Worm (Caenorhabditis elegans): ENCODE data around the gene msp-10.

The msp-10 gene

DNA sequence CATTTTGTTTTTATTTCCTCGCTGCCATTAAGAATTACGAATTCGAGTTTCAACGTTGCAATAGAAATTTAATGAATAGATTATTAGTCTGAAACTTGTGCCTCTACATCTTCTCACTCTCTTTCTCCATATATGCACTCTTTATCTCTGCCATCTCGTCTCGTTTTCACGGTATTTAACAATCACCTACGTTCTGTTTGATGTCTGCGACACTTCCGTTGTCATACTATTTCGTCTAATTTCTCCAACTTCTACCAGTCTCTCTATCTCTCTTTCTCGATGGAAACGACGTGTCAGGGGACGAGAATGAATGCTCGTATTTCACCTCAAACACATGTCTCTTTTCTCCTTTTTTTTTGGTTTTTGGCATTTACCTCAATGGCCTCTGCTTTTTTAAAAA lies 36.4 kb downstream of the msp-10 start (continued):
- TF ChIP-seq nhr-20 (tag; optimal IDR thresholded peaks at IDR 0.05) (peak; percentile 78), nhr-19 (GFP tag; conservative IDR thresholded peaks at IDR 0.05) (peak; percentile 27), swsn-7 (tag; optimal IDR thresholded peaks at IDR 0.05) (peak; percentile 39)

DNA sequence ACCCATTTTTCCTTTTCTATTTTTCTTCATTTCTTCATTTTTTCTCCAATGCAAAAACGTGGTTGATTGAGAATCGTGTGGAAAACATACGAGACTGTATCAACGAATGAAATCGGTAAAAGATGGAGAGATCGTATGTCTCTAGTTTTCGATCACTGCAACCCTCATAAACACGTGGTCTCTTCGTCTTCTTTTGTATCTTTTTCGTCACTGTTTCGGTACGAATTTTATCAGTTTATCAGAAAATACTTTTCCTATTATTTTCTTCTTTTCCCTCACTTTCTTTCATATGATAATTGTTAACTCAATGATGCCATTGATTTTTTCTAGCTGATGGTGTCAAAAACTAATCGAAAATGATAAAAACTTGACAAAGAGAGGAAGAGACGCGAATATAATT lies 38.2 kb downstream of the msp-10 start:
- TF ChIP-seq C04F5.9 (tag; optimal IDR thresholded peaks at IDR 0.05) (no peak), C16A3.4 (tag; optimal IDR thresholded peaks at IDR 0.05) (peak; percentile 45), lin-14 (GFP tag; optimal IDR thresholded peaks at IDR 0.05) (peak; percentile 79), egl-13 (tag; optimal IDR thresholded peaks at IDR 0.05) (no peak), alr-1 (tag; optimal IDR thresholded peaks at IDR 0.05; ENCODE audit: borderline replicate concordance) (no peak), lsy-2 (tag; optimal IDR thresholded peaks at IDR 0.05) (peak in 1 of 2 experiments; percentile 10), snpc-4 (tag; optimal IDR thresholded peaks at IDR 0.05) (no peak), snu-23 (GFP tag; optimal IDR thresholded peaks at IDR 0.05) (peak; percentile 61), ets-5 (GFP tag; IDR thresholded peaks at IDR 0.05) (no peak), tbx-2 (tag; optimal IDR thresholded peaks at IDR 0.05) (peak; percentile 31), ceh-82 (tag; optimal IDR thresholded peaks at IDR 0.05) (no peak), nhr-47 (tag; optimal IDR thresholded peaks at IDR 0.05) (peak; percentile 3), elt-3 (tag; optimal IDR thresholded peaks at IDR 0.05) (peak in 4 of 6 experiments; percentile 26 to 81 (median 74)), ceh-88 (GFP tag; IDR thresholded peaks at IDR 0.05) (no peak), nhr-20 (tag; optimal IDR thresholded peaks at IDR 0.05) (peak; percentile 94), mdl-1 (tag; optimal IDR thresholded peaks at IDR 0.05) (peak in 1 of 2 experiments; percentile 65), mef-2 (tag; optimal IDR thresholded peaks at IDR 0.05) (no peak), nhr-90 (tag; optimal IDR thresholded peaks at IDR 0.05; ENCODE audit: poor library complexity) (peak; percentile 64), nhr-28 (tag; optimal IDR thresholded peaks at IDR 0.05) (no peak), nhr-77 (tag; optimal IDR thresholded peaks at IDR 0.05) (no peak), hlh-17 (GFP tag; optimal IDR thresholded peaks at IDR 0.05; ENCODE audit: borderline replicate concordance) (no peak), hlh-4 (tag; optimal IDR thresholded peaks at IDR 0.05) (no peak), dpl-1 (GFP tag; optimal IDR thresholded peaks at IDR 0.05) (no peak), nhr-76 (tag; optimal IDR thresholded peaks at IDR 0.05) (no peak), dsc-1 (tag; optimal IDR thresholded peaks at IDR 0.05) (no peak), lin-35 (GFP tag; optimal IDR thresholded peaks at IDR 0.05) (peak in 1 of 2 experiments; percentile 71), elt-2 (tag; optimal IDR thresholded peaks at IDR 0.05) (peak; percentile 74), pax-3 (tag; optimal IDR thresholded peaks at IDR 0.05) (no peak), efl-1 (optimal IDR thresholded peaks at IDR 0.05) (no peak), efl-1 (GFP tag; optimal IDR thresholded peaks at IDR 0.05 in 1 of 2) (peak in 1 of 2 experiments; percentile 33), mep-1 (tag; optimal IDR thresholded peaks at IDR 0.05) (peak; percentile 51), nhr-19 (GFP tag; conservative IDR thresholded peaks at IDR 0.05) (peak; percentile 32), blmp-1 (tag; optimal IDR thresholded peaks at IDR 0.05) (peak; percentile 89), vab-15 (tag; optimal IDR thresholded peaks at IDR 0.05) (no peak), nhr-11 (tag; optimal IDR thresholded peaks at IDR 0.05) (no peak), ztf-4 (tag; optimal IDR thresholded peaks at IDR 0.05) (no peak), C34B4.2 (tag; optimal IDR thresholded peaks at IDR 0.05) (no peak), nhr-71 (tag; optimal IDR thresholded peaks at IDR 0.05) (peak; percentile 71), unc-130 (tag; optimal IDR thresholded peaks at IDR 0.05) (no peak), nhr-85 (tag) (peak; percentile 91), rnt-1 (tag; optimal IDR thresholded peaks at IDR 0.05) (no peak), hpl-2 (GFP tag; optimal IDR thresholded peaks at IDR 0.05) (no peak), aly-2 (tag; optimal IDR thresholded peaks at IDR 0.05) (no peak)

Measured in whole organism, L1 larva.